Fruit fly (Drosophila melanogaster) whole organism, embryonic: Measurements from ENCODE around the gene Kal1.

ENCODE experiments used
- BEAF-32 ChIP-seq: fragments of 200-800 bp; sonication (Bioruptor generic); optimal IDR thresholded peaks from 3 replicates; lab custom pipeline; 2017; ENCODE audit warnings: missing biosample characterization, missing genetic modification characterization, mild to moderate bottlenecking, moderate library complexity, missing genetic modification reagents
- Blimp-1 ChIP-seq: fragments of 200-800 bp; sonication (Bioruptor generic); optimal IDR thresholded peaks from 3 replicates; lab custom pipeline; 2018; ENCODE audit warnings: missing biosample characterization, missing genetic modification characterization, mild to moderate bottlenecking, moderate library complexity, missing genetic modification reagents
- CG10267 ChIP-seq: fragments of 200-800 bp; sonication (Bioruptor generic); optimal IDR thresholded peaks from 2 replicates; lab custom pipeline; 2018; ENCODE audit warnings: missing biosample characterization, mild to moderate bottlenecking, missing genetic modification characterization, moderate library complexity
- CG10654 ChIP-seq: fragments of 200-800 bp; sonication (Bioruptor generic); optimal IDR thresholded peaks from 2 replicates; lab custom pipeline; 2016; ENCODE audit warnings: missing biosample characterization, missing genetic modification characterization
- CG11723 ChIP-seq: fragments of 200-800 bp; sonication (Bioruptor generic); optimal IDR thresholded peaks from 2 replicates; lab custom pipeline; 2017; ENCODE audit warnings: missing biosample characterization, mild to moderate bottlenecking, missing genetic modification characterization
- CG12744 ChIP-seq: fragments of 200-800 bp; sonication (Bioruptor generic); optimal IDR thresholded peaks from 2 replicates; lab custom pipeline; 2016; ENCODE audit warnings: missing biosample characterization, missing genetic modification characterization
- CG13624 ChIP-seq: fragments of 200-800 bp; sonication (Bioruptor generic); optimal IDR thresholded peaks from 2 replicates; lab custom pipeline; 2016; ENCODE audit warnings: missing biosample characterization, missing genetic modification characterization
- CG17612 ChIP-seq: fragments of 200-800 bp; sonication (Bioruptor generic); IDR thresholded peaks from 2 replicates; pipeline ENCODE4 v1.3.6; 2022; ENCODE audit warnings: missing biosample characterization, missing genetic modification characterization
- CG1792 ChIP-seq: fragments of 200-800 bp; sonication (Bioruptor generic); optimal IDR thresholded peaks from 2 replicates; lab custom pipeline; 2016; ENCODE audit warnings: missing biosample characterization, missing genetic modification characterization
- CG18476 ChIP-seq: fragments of 200-800 bp; sonication (Bioruptor generic); optimal IDR thresholded peaks from 2 replicates; lab custom pipeline; 2016; ENCODE audit warnings: missing biosample characterization, mild to moderate bottlenecking, missing genetic modification characterization
- CG18599 ChIP-seq: fragments of 200-800 bp; sonication (Bioruptor generic); optimal IDR thresholded peaks from 3 replicates; lab custom pipeline; 2017; ENCODE audit warnings: missing biosample characterization, missing genetic modification characterization, mild to moderate bottlenecking, moderate library complexity, missing genetic modification reagents
- CG2678 ChIP-seq: fragments of 200-800 bp; sonication (Bioruptor generic); optimal IDR thresholded peaks from 3 replicates; lab custom pipeline; 2019; ENCODE audit warnings: missing biosample characterization, mild to moderate bottlenecking, missing genetic modification characterization, moderate library complexity
- CG32772 ChIP-seq: fragments of 200-800 bp; sonication (Bioruptor generic); IDR thresholded peaks from 2 replicates; pipeline ENCODE4 v1.3.6; 2022; ENCODE audit warnings: missing biosample characterization, missing genetic modification characterization
- CG34376 ChIP-seq: fragments of 200-800 bp; sonication (Bioruptor generic); optimal IDR thresholded peaks from 2 replicates; lab custom pipeline; 2018; ENCODE audit warnings: missing biosample characterization, mild to moderate bottlenecking, missing genetic modification characterization
- CG6254 ChIP-seq: fragments of 200-800 bp; sonication (Bioruptor generic); optimal IDR thresholded peaks from 3 replicates; lab custom pipeline; 2017; ENCODE audit warnings: mild to moderate bottlenecking, missing biosample characterization, missing genetic modification reagents, missing genetic modification characterization
- CG7556 ChIP-seq: fragments of 200-800 bp; sonication (Bioruptor generic); optimal IDR thresholded peaks from 2 replicates; lab custom pipeline; 2017; ENCODE audit warnings: missing biosample characterization, mild to moderate bottlenecking, missing genetic modification characterization
- CG7786 ChIP-seq: fragments of 200-800 bp; sonication (Bioruptor generic); optimal IDR thresholded peaks from 2 replicates; lab custom pipeline; 2016; ENCODE audit warnings: missing biosample characterization, missing genetic modification characterization
- CG8765 ChIP-seq: fragments of 200-800 bp; sonication (Bioruptor generic); IDR thresholded peaks from 2 replicates; pipeline ENCODE4 v1.3.6; 2022; ENCODE audit warnings: missing biosample characterization, missing genetic modification characterization
- CG9609 ChIP-seq: fragments of 200-800 bp; sonication (Bioruptor generic); optimal IDR thresholded peaks from 3 replicates; lab custom pipeline; 2016; ENCODE audit warnings: missing biosample characterization, missing genetic modification characterization
- CG9876 ChIP-seq: fragments of 200-800 bp; sonication (Bioruptor generic); optimal IDR thresholded peaks from 2 replicates; lab custom pipeline; 2016; ENCODE audit warnings: missing biosample characterization, missing genetic modification characterization
- CG9932 ChIP-seq: fragments of 200-800 bp; sonication (Bioruptor generic); IDR thresholded peaks from 2 replicates; pipeline ENCODE4 v1.3.6; 2022; ENCODE audit warnings: missing biosample characterization, missing genetic modification characterization
- CrebB ChIP-seq: fragments of 200-800 bp; sonication (Bioruptor generic); optimal IDR thresholded peaks from 3 replicates; lab custom pipeline; 2018; ENCODE audit warnings: missing biosample characterization, mild to moderate bottlenecking, missing genetic modification characterization
- Dll ChIP-seq: fragments of 200-800 bp; sonication (Bioruptor generic); IDR thresholded peaks from 4 replicates; pipeline ENCODE4 v1.3.6; 2022; ENCODE audit warnings: missing biosample characterization, missing genetic modification characterization; ENCODE audit not compliant: partially characterized antibody
- Elba2 ChIP-seq: fragments of 200-800 bp; sonication (Bioruptor generic); optimal IDR thresholded peaks from 3 replicates; lab custom pipeline; 2016; ENCODE audit warnings: missing biosample characterization, missing genetic modification characterization
- HmgD ChIP-seq: fragments of 200-800 bp; sonication (Bioruptor generic); optimal IDR thresholded peaks from 3 replicates; lab custom pipeline; 2016; ENCODE audit warnings: missing biosample characterization, missing genetic modification characterization
- MESR4 ChIP-seq: fragments of 200-800 bp; sonication (Bioruptor generic); optimal IDR thresholded peaks from 2 replicates; lab custom pipeline; 2018; ENCODE audit warnings: missing biosample characterization, mild to moderate bottlenecking, missing genetic modification characterization, moderate library complexity
- Med ChIP-seq: fragments of 200-800 bp; sonication (Bioruptor generic); peaks from one replicate; lab custom pipeline; 2016; ENCODE audit warnings: missing biosample characterization, missing genetic modification characterization, mild to moderate bottlenecking, inconsistent platforms, moderate library complexity
- Nf-YA ChIP-seq: fragments of 200-800 bp; sonication (Bioruptor generic); IDR thresholded peaks from 2 replicates; pipeline ENCODE4 v1.3.6; 2022; ENCODE audit warnings: missing biosample characterization, missing genetic modification characterization
- NfI ChIP-seq: fragments of 200-800 bp; sonication (Bioruptor generic); optimal IDR thresholded peaks from 3 replicates; lab custom pipeline; 2018; ENCODE audit warnings: missing biosample characterization, mild to moderate bottlenecking, missing genetic modification characterization, moderate library complexity
- Rx ChIP-seq: fragments of 200-800 bp; sonication (Bioruptor generic); IDR thresholded peaks from 2 replicates; pipeline ENCODE4 v1.3.6; 2022; ENCODE audit warnings: missing biosample characterization, missing genetic modification characterization
- Scr ChIP-seq: fragments of 200-800 bp; sonication (Bioruptor generic); IDR thresholded peaks from 2 replicates; pipeline ENCODE4 v1.3.6; 2022; ENCODE audit warnings: missing biosample characterization, missing genetic modification characterization; ENCODE audit not compliant: partially characterized antibody
- Side ChIP-seq: fragments of 200-800 bp; sonication (Bioruptor generic); optimal IDR thresholded peaks from 2 replicates; lab custom pipeline; 2016; ENCODE audit warnings: missing biosample characterization, missing genetic modification characterization
- Sin3A ChIP-seq: fragments of >200 bp; optimal IDR thresholded peaks from 2 replicates; lab custom pipeline; 2018
- Sry-δ ChIP-seq: fragments of 200-800 bp; sonication (Bioruptor generic); optimal IDR thresholded peaks from 2 replicates; lab custom pipeline; 2016; ENCODE audit warnings: missing biosample characterization, missing genetic modification characterization
- ab ChIP-seq: fragments of 200-800 bp; sonication (Bioruptor generic); optimal IDR thresholded peaks from 2 replicates; lab custom pipeline; 2016; ENCODE audit warnings: missing biosample characterization, missing genetic modification characterization
- bcd ChIP-seq: fragments of 200-800 bp; sonication (Bioruptor generic); optimal IDR thresholded peaks from 2 replicates; lab custom pipeline; 2017; ENCODE audit warnings: missing biosample characterization, mild to moderate bottlenecking, missing genetic modification characterization
- cato ChIP-seq: fragments of 200-800 bp; sonication (Bioruptor generic); optimal IDR thresholded peaks from 2 replicates; lab custom pipeline; 2016; ENCODE audit warnings: missing biosample characterization, missing genetic modification characterization, borderline replicate concordance
- dpn ChIP-seq, 2 experiments: fragments of 200-800 bp; sonication (Bioruptor generic); optimal IDR thresholded peaks; 3 replicates each; lab custom pipeline; 2016; ENCODE audit warnings: missing biosample characterization in 2 of 2, missing genetic modification characterization in 2 of 2
- fd102C ChIP-seq: fragments of 200-800 bp; sonication (Bioruptor generic); optimal IDR thresholded peaks from 2 replicates; lab custom pipeline; 2018; ENCODE audit warnings: missing biosample characterization, mild to moderate bottlenecking, missing genetic modification characterization, moderate library complexity
- fd64A ChIP-seq: fragments of 200-800 bp; sonication (Bioruptor generic); optimal IDR thresholded peaks from 3 replicates; lab custom pipeline; 2018; ENCODE audit warnings: missing biosample characterization, mild to moderate bottlenecking, missing genetic modification characterization
- knrl ChIP-seq: fragments of 200-800 bp; sonication (Bioruptor generic); IDR thresholded peaks from 3 replicates; pipeline ENCODE4 v1.3.6; 2022; ENCODE audit warnings: missing biosample characterization, missing genetic modification characterization; ENCODE audit not compliant: partially characterized antibody
- nau ChIP-seq: fragments of 200-800 bp; sonication (Bioruptor generic); optimal IDR thresholded peaks from 3 replicates; lab custom pipeline; 2017; ENCODE audit warnings: missing biosample characterization, mild to moderate bottlenecking, missing genetic modification characterization, missing genetic modification reagents
- nerfin-2 ChIP-seq: fragments of 200-800 bp; sonication (Bioruptor generic); IDR thresholded peaks from 2 replicates; pipeline ENCODE4 v1.3.6; 2022; ENCODE audit warnings: missing biosample characterization, missing genetic modification characterization; ENCODE audit not compliant: partially characterized antibody
- pan ChIP-seq, 4 experiments: fragments of >200 bp in 3 of 4; fragments of 200-800 bp in 1 of 4; sonication (Bioruptor generic) in 1 of 4; optimal IDR thresholded peaks in 3 of 4; IDR thresholded peaks in 1 of 4; 2 replicates each; pipeline versions ENCODE4 v1.3.6 to Lab custom; 2017 to 2022; ENCODE audit warnings: missing biosample characterization in 2 of 4, missing genetic modification characterization in 2 of 4, mixed read lengths in 1 of 4
- phol ChIP-seq: fragments of 200-800 bp; sonication (Bioruptor generic); optimal IDR thresholded peaks from 3 replicates; lab custom pipeline; 2018; ENCODE audit warnings: missing biosample characterization, mild to moderate bottlenecking, missing genetic modification characterization, moderate library complexity
- prd ChIP-seq, 3 experiments: fragments of >200 bp in 2 of 3; fragments of 200-800 bp in 1 of 3; sonication (Bioruptor generic) in 1 of 3; optimal IDR thresholded peaks in 2 of 3; IDR thresholded peaks in 1 of 3; 2 replicates in 2 of 3; 3 replicates in 1 of 3; pipeline versions ENCODE4 v1.3.6 to Lab custom; 2017 to 2022; ENCODE audit warnings: missing biosample characterization in 1 of 3, missing genetic modification characterization in 1 of 3
- rib ChIP-seq: fragments of 200-800 bp; sonication (Bioruptor generic); IDR thresholded peaks from 2 replicates; pipeline ENCODE4 v1.3.6; 2022; ENCODE audit warnings: missing biosample characterization, missing genetic modification characterization
- ssp ChIP-seq: fragments of 200-800 bp; sonication (Bioruptor generic); IDR thresholded peaks from 2 replicates; pipeline ENCODE4 v1.3.6; 2022; ENCODE audit warnings: missing biosample characterization, missing genetic modification characterization
- tgo ChIP-seq: fragments of 200-800 bp; sonication (Bioruptor generic); IDR thresholded peaks from 3 replicates; pipeline ENCODE4 v1.3.6; 2022; ENCODE audit warnings: missing biosample characterization, missing genetic modification characterization

Gene Kal1

DNA sequence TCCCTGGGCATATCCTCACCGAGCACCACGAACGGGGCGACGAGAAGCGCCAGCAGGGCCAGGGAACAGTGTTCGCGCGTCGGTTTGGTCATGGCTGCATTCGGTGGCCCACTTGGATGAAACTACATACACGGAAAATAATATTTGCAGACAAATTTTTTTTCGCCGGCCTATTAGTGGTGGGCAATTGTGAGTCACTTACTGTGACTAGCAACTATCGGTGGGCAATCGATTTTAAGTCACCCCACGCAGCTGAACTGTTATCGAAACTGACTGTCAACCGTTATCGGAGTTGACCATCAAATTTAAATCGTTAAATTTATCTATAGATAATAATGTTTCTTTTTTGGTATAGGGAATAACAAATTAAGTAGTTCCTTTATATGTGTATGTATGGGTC, 28.2 kb downstream of the Kal1 start, which contains the start of gene CG5510 (continued):
- peak; percentile 24; the same call in 1 of the 2 replicates for TF ChIP-seq ssp
- TF ChIP-seq NfI (GFP tag; lab: Kevin White, UChicago), result peak; percentile 27
- TF ChIP-seq CG18599 (GFP tag; lab: Kevin White, UChicago), result no peak
- TF ChIP-seq CG7556 (GFP tag; lab: Kevin White, UChicago), result no peak
- peak; percentile 59 for TF ChIP-seq CG10267 (tag; lab: Kevin White, UChicago)
- peak; percentile 62 for TF ChIP-seq Side (GFP tag; lab: Kevin White, UChicago)
- peak; percentile 25 for TF ChIP-seq Blimp-1 (GFP tag; lab: Kevin White, UChicago)
- TF ChIP-seq CG1792 (GFP tag; lab: Kevin White, UChicago), result peak; percentile 52
- peak; percentile 46 for TF ChIP-seq phol (tag; lab: Kevin White, UChicago)
- TF ChIP-seq Sry-δ (GFP tag; lab: Kevin White, UChicago), result peak; percentile 98
- TF ChIP-seq prd (optimal IDR thresholded peaks at IDR 0.05; lab: Kevin White, UChicago), result no peak
- peak; percentile 33; the same call in 2 of the 3 replicates for TF ChIP-seq prd (GFP tag; IDR thresholded peaks at IDR 0.05; lab: Robert Waterston, UW)
- TF ChIP-seq Nf-YA, result no peak
- TF ChIP-seq CG34376 (GFP tag; lab: Kevin White, UChicago), result peak; percentile 22
- peak; percentile 98 for TF ChIP-seq nerfin-2 (GFP tag; lab: Robert Waterston, UW)
- no peak for TF ChIP-seq CG10654 (GFP tag; lab: Kevin White, UChicago)
- TF ChIP-seq CG7786, result peak; percentile 25
- no peak for TF ChIP-seq pan (optimal IDR thresholded peaks at IDR 0.05; lab: Kevin White, UChicago)
- TF ChIP-seq pan (GFP tag; optimal IDR thresholded peaks at IDR 0.05 in 1 of 2, IDR thresholded peaks at IDR 0.05 in 1 of 2), result peak in 1 of 2 experiments; percentile 53
- peak; percentile 97 for TF ChIP-seq Dll (GFP tag; lab: Robert Waterston, UW)
- TF ChIP-seq Med (GFP tag; lab: Kevin White, UChicago), result peak; percentile 97
- no peak for TF ChIP-seq CG2678 (tag; lab: Kevin White, UChicago)
- 0 out of 2 replicates have a peak, but pooled peaks have one; percentile 27 for TF ChIP-seq Rx
- TF ChIP-seq BEAF-32 (GFP tag; lab: Kevin White, UChicago), result peak; percentile 98
- TF ChIP-seq CG32772 (GFP tag; lab: Robert Waterston, UW), result peak; percentile 73
- peak; percentile 57 for TF ChIP-seq CG9609
- peak; percentile 55 for TF ChIP-seq CrebB (tag; lab: Kevin White, UChicago)
- peak; percentile 80 for TF ChIP-seq CG13624 (GFP tag; lab: Kevin White, UChicago)
- TF ChIP-seq fd64A (GFP tag; lab: Kevin White, UChicago), result no peak
- peak; percentile 3 for TF ChIP-seq CG9876 (GFP tag; lab: Kevin White, UChicago)
- peak; percentile 8 for TF ChIP-seq CG12744 (GFP tag; lab: Kevin White, UChicago)
- peak; percentile 20; the same call in 1 of the 3 replicates for TF ChIP-seq tgo (GFP tag; lab: Robert Waterston, UW)
- TF ChIP-seq CG8765 (GFP tag; lab: Robert Waterston, UW), result peak; percentile 7; the same call in 1 of the 2 replicates
- peak; percentile 90 for TF ChIP-seq MESR4 (GFP tag; lab: Kevin White, UChicago)
- TF ChIP-seq CG6254 (GFP tag; lab: Kevin White, UChicago), result no peak
- no peak for TF ChIP-seq CG17612 (GFP tag; lab: Robert Waterston, UW)
- TF ChIP-seq Sin3A (lab: Kevin White, UChicago), result peak; percentile 61
- TF ChIP-seq CG11723 (GFP tag; lab: Kevin White, UChicago), result no peak
- peak; percentile 96 for TF ChIP-seq Scr (GFP tag; lab: Robert Waterston, UW)
- TF ChIP-seq ab (GFP tag; lab: Kevin White, UChicago), result peak; percentile 16
- TF ChIP-seq CG9932 (GFP tag; lab: Robert Waterston, UW), result peak; percentile 86
- TF ChIP-seq bcd, result peak; percentile 23
- TF ChIP-seq CG18476 (GFP tag; lab: Kevin White, UChicago), result peak; percentile 33
- TF ChIP-seq HmgD (GFP tag; lab: Kevin White, UChicago), result peak; percentile 69
- TF ChIP-seq dpn (GFP tag; optimal IDR thresholded peaks at IDR 0.05; lab: Kevin White, UChicago), result peak; percentile 46 to 68
- no peak for TF ChIP-seq nau (GFP tag; lab: Kevin White, UChicago)
- no peak for TF ChIP-seq fd102C (GFP tag; lab: Kevin White, UChicago)
- TF ChIP-seq rib (GFP tag; lab: Robert Waterston, UW), result peak; percentile 33; the same call in 1 of the 2 replicates
- TF ChIP-seq Elba2 (GFP tag; lab: Kevin White, UChicago), result peak; percentile 33
- TF ChIP-seq knrl (GFP tag; lab: Robert Waterston, UW), result peak; percentile 95
- no peak for TF ChIP-seq cato (GFP tag; lab: Kevin White, UChicago)
